Fruit fly (Drosophila melanogaster): ENCODE data around the gene if.

if gene

DNA sequence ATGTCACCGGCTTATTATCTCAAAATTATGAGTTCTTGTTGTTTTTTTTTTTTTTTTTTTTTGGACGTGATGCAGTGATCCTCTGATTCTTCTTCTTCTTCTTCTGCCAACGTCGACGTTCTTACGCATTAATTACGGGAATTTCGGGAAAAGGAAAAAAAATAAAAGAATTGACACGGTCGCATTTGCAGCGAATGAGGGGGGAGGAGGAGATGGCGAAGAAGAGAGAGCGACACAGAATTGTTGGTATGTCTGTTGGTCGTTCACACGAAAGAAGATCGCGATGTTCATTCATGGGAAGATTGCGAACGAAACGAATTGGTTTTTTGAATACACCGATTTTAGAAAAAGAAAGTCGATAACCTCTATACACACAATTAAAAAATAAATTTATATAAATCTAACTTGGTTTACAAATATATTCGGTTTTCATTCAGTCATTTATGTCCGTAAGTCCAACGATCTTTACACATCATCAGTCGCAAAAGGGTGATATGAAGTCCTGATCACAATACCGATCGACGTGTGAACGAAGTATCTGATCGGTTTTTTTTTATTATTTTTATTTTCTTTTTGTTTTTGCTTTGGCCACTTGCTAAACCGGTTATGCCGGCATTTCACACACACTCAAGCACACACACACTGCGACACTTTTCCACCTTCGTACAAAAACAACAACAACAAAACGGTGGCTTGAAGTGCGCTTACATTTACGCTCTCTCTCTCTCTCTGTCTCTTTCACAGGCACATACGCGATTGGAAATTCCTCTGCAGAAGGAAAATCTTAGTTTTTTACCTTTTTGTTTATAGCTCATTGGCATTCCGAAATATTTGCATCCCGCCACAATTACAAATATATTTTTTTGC, 32.3 kb downstream of the if start:
- no peak for TF ChIP-seq N (GFP tag; optimal IDR thresholded peaks at IDR 0.05)
- peak in 1 of 2 experiments; percentile 77 for TF ChIP-seq foxo (GFP tag; optimal IDR thresholded peaks at IDR 0.05)
- peak; percentile 65 for TF ChIP-seq sage (GFP tag; optimal IDR thresholded peaks at IDR 0.05)
- peak; percentile 94 for TF ChIP-seq jim (GFP tag; optimal IDR thresholded peaks at IDR 0.05)
- TF ChIP-seq sv (GFP tag; optimal IDR thresholded peaks at IDR 0.05), result peak; percentile 54
- TF ChIP-seq dmrt93B (GFP tag; optimal IDR thresholded peaks at IDR 0.05), result peak; percentile 76
- TF ChIP-seq Hr83 (GFP tag; optimal IDR thresholded peaks at IDR 0.05; ENCODE audit: poor library complexity, severe bottlenecking), result peak; percentile 28
- TF ChIP-seq rgr (GFP tag; optimal IDR thresholded peaks at IDR 0.05), result peak; percentile 73
- TF ChIP-seq tai (GFP tag; optimal IDR thresholded peaks at IDR 0.05), result no peak
- TF ChIP-seq Jra (GFP tag; optimal IDR thresholded peaks at IDR 0.05), result peak; percentile 13
- peak; percentile 52 for TF ChIP-seq CrebA (GFP tag; optimal IDR thresholded peaks at IDR 0.05; ENCODE audit: borderline replicate concordance)
- no peak for TF ChIP-seq Mio (GFP tag; optimal IDR thresholded peaks at IDR 0.05)
- TF ChIP-seq psq (GFP tag; optimal IDR thresholded peaks at IDR 0.05), result peak; percentile 86
- peak in 1 of 2 experiments; percentile 18 for TF ChIP-seq dl (GFP tag; optimal IDR thresholded peaks at IDR 0.05; ENCODE audit: insufficient read depth in 1 of 2, partially characterized antibody in 2 of 2)
- TF ChIP-seq h (GFP tag; optimal IDR thresholded peaks at IDR 0.05), result peak; percentile 85
- peak; percentile 78 for TF ChIP-seq OdsH (GFP tag; optimal IDR thresholded peaks at IDR 0.05)
- TF ChIP-seq pan (optimal IDR thresholded peaks at IDR 0.05), result no peak
- TF ChIP-seq Dfd (GFP tag; optimal IDR thresholded peaks at IDR 0.05), result no peak
- peak; percentile 67 for TF ChIP-seq ey (GFP tag; optimal IDR thresholded peaks at IDR 0.05)
- peak; percentile 26 for TF ChIP-seq Dif (GFP tag; optimal IDR thresholded peaks at IDR 0.05; ENCODE audit: partially characterized antibody)
- no peak for TF ChIP-seq usp (GFP tag; optimal IDR thresholded peaks at IDR 0.05)
- peak; percentile 1 for TF ChIP-seq dsf (GFP tag; optimal IDR thresholded peaks at IDR 0.05; ENCODE audit: borderline replicate concordance)
- TF ChIP-seq Rel (GFP tag; optimal IDR thresholded peaks at IDR 0.05), result peak; percentile 80
- peak; percentile 68 for TF ChIP-seq Rel (tag; optimal IDR thresholded peaks at IDR 0.05)
- TF ChIP-seq brk (GFP tag; optimal IDR thresholded peaks at IDR 0.05), result peak; percentile 55
- peak; percentile 81 for TF ChIP-seq CG9705 (GFP tag; optimal IDR thresholded peaks at IDR 0.05)
- TF ChIP-seq CG32264 (GFP tag; optimal IDR thresholded peaks at IDR 0.05), result peak; percentile 11
- peak; percentile 63 for TF ChIP-seq Vsx2 (GFP tag; optimal IDR thresholded peaks at IDR 0.05; ENCODE audit: partially characterized antibody)
- TF ChIP-seq Hnf4 (GFP tag; optimal IDR thresholded peaks at IDR 0.05), result peak; percentile 62
- TF ChIP-seq woc (GFP tag; optimal IDR thresholded peaks at IDR 0.05), result peak; percentile 83
- TF ChIP-seq br (GFP tag; optimal IDR thresholded peaks at IDR 0.05), result peak; percentile 70
- peak; percentile 96 for TF ChIP-seq Sp1 (GFP tag; optimal IDR thresholded peaks at IDR 0.05)
- peak; percentile 88 for TF ChIP-seq HLH106 (tag; optimal IDR thresholded peaks at IDR 0.05)
- TF ChIP-seq GATAd (GFP tag; optimal IDR thresholded peaks at IDR 0.05), result no peak
- no peak for TF ChIP-seq Abd-B (GFP tag; optimal IDR thresholded peaks at IDR 0.05)
- TF ChIP-seq lola (GFP tag; optimal IDR thresholded peaks at IDR 0.05), result no peak
- peak; percentile 85 for TF ChIP-seq fru (GFP tag; optimal IDR thresholded peaks at IDR 0.05)

DNA sequence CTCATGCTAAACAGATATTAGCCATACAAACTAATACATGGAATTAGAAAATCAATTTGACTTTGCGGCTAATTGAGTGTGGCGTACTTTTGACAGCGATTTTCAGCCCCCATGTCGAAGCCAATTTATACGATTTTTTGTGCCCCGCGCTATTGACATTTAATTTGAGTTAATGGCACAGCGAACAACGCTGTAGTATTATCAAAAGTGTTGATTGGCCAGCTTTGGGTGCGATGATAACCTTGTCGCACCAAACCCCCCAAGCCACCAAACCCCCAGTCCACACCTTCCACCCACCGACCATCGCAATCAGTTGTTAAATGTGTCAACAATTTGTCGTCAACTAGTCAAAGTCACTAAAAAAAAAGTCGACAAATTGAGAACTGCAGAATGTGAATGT, 33.9 kb downstream of the if start:
- TF ChIP-seq h (GFP tag; optimal IDR thresholded peaks at IDR 0.05), result no peak
- no peak for TF ChIP-seq pan (optimal IDR thresholded peaks at IDR 0.05)
- no peak for TF ChIP-seq Dif (GFP tag; optimal IDR thresholded peaks at IDR 0.05; ENCODE audit: partially characterized antibody)

DNA sequence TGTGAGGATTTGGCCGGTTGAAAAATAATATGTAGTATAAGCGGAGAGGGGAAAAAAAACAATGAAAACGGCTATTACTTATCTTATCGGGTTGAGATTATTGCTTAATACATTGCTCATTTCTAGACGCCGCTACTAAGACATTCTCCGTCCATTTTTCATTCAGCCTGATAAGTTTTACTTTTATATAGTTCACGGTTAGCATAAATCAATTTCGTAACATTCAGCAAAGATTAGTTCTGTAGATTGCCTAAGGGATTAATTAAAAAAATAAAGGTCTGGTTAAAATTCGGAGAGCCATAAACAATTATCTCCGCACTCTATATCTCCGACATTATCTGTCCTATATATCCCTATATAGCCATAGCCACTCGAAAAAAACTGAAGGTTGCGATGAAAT, 35.8 kb downstream of the if start:
- TF ChIP-seq sv (GFP tag; optimal IDR thresholded peaks at IDR 0.05), result no peak
- no peak for TF ChIP-seq foxo (GFP tag; optimal IDR thresholded peaks at IDR 0.05)
- no peak for TF ChIP-seq Myc (optimal IDR thresholded peaks at IDR 0.05)
- no peak for TF ChIP-seq GATAd (GFP tag; optimal IDR thresholded peaks at IDR 0.05)
- TF ChIP-seq dl (GFP tag; optimal IDR thresholded peaks at IDR 0.05; ENCODE audit: insufficient read depth in 1 of 2, partially characterized antibody in 2 of 2), result no peak
- no peak for TF ChIP-seq woc (GFP tag; optimal IDR thresholded peaks at IDR 0.05)
- TF ChIP-seq brk (GFP tag; optimal IDR thresholded peaks at IDR 0.05), result no peak
- no peak for TF ChIP-seq HLH106 (tag; optimal IDR thresholded peaks at IDR 0.05)
- no peak for TF ChIP-seq h (GFP tag; optimal IDR thresholded peaks at IDR 0.05)
- TF ChIP-seq CrebA (GFP tag; optimal IDR thresholded peaks at IDR 0.05; ENCODE audit: borderline replicate concordance), result no peak
- no peak for TF ChIP-seq Mio (GFP tag; optimal IDR thresholded peaks at IDR 0.05)
- TF ChIP-seq OdsH (GFP tag; optimal IDR thresholded peaks at IDR 0.05), result no peak
- no peak for TF ChIP-seq Sp1 (GFP tag; optimal IDR thresholded peaks at IDR 0.05)
- no peak for TF ChIP-seq Hr83 (GFP tag; optimal IDR thresholded peaks at IDR 0.05; ENCODE audit: poor library complexity, severe bottlenecking)
- TF ChIP-seq Vsx2 (GFP tag; optimal IDR thresholded peaks at IDR 0.05; ENCODE audit: partially characterized antibody), result no peak

Data from whole organism, wandering third instar larva.